Worm (Caenorhabditis elegans) whole organism, L1 larva: ENCODE measurements around the gene math-6.

ENCODE experiments used
- ama-1 ChIP-seq: fragments of 150-350 bp; optimal IDR thresholded peaks from 2 replicates; lab custom pipeline; 2014
- dpl-1 ChIP-seq, 3 experiments: fragments of 150-350 bp in 2 of 3; sonication (generic microtip) in 1 of 3; optimal IDR thresholded peaks; 2 replicates each; lab custom pipeline; 2014 to 2017; ENCODE audit warnings: missing biosample characterization in 3 of 3, missing genetic modification characterization in 3 of 3, missing genetic modification reagents in 3 of 3
- egl-27 ChIP-seq, 2 experiments: fragments of 150-350 bp in 1 of 2; sonication (generic microtip); optimal IDR thresholded peaks; 3 replicates each; lab custom pipeline; 2017 to 2018; ENCODE audit warnings: missing biosample characterization in 2 of 2, missing genetic modification characterization in 2 of 2, missing genetic modification reagents in 2 of 2
- fkh-10 ChIP-seq: sonication (generic microtip); optimal IDR thresholded peaks from 2 replicates; lab custom pipeline; 2017; ENCODE audit warnings: missing biosample characterization, missing genetic modification reagents, missing genetic modification characterization
- lin-13 ChIP-seq: fragments of 150-350 bp; optimal IDR thresholded peaks from 2 replicates; lab custom pipeline; 2014; ENCODE audit warnings: missing biosample characterization, missing genetic modification reagents, missing genetic modification characterization
- nhr-11 ChIP-seq: fragments of 150-350 bp; optimal IDR thresholded peaks from 2 replicates; lab custom pipeline; 2014; ENCODE audit warnings: missing biosample characterization, missing genetic modification characterization
- nhr-90 ChIP-seq: sonication (generic microtip); optimal IDR thresholded peaks from 2 replicates; lab custom pipeline; 2016; ENCODE audit warnings: mild to moderate bottlenecking, missing genetic modification characterization, missing compliant biosample characterization; ENCODE audit not compliant: poor library complexity
- tbx-2 ChIP-seq: sonication (generic microtip); optimal IDR thresholded peaks from 2 replicates; lab custom pipeline; 2016; ENCODE audit warnings: missing genetic modification characterization, missing compliant biosample characterization
- xbp-1 ChIP-seq: sonication (generic microtip); optimal IDR thresholded peaks from 2 replicates; lab custom pipeline; 2016; ENCODE audit warnings: missing genetic modification characterization, missing compliant biosample characterization
- zag-1 ChIP-seq: fragments of 150-350 bp; optimal IDR thresholded peaks from 2 replicates; lab custom pipeline; 2014; ENCODE audit warnings: missing biosample characterization, missing genetic modification characterization
- ztf-11 ChIP-seq, 2 experiments: sonication (generic microtip); optimal IDR thresholded peaks; 2 replicates each; lab custom pipeline; 2016 to 2017; ENCODE audit warnings: missing genetic modification characterization in 2 of 2, missing biosample characterization in 1 of 2, missing compliant biosample characterization in 1 of 2

- no peak for TF ChIP-seq ama-1 (lab: Kevin White, UChicago)
- no peak for TF ChIP-seq egl-27 (tag; optimal IDR thresholded peaks at IDR 0.05; lab: Kevin White, UChicago)
- TF ChIP-seq nhr-90 (tag; lab: Kevin White, UChicago): no peak
- no peak for TF ChIP-seq tbx-2 (tag; lab: Kevin White, UChicago)
- no peak for TF ChIP-seq zag-1 (tag; lab: Kevin White, UChicago)
- no peak for TF ChIP-seq ztf-11 (tag; optimal IDR thresholded peaks at IDR 0.05; lab: Kevin White, UChicago)
- TF ChIP-seq lin-13 (GFP tag; lab: Kevin White, UChicago): no peak
- no peak for TF ChIP-seq fkh-10 (GFP tag; lab: Kevin White, UChicago)
- no peak for TF ChIP-seq xbp-1 (tag; lab: Kevin White, UChicago)
- TF ChIP-seq nhr-11 (tag; lab: Kevin White, UChicago): no peak
- TF ChIP-seq dpl-1 (GFP tag; optimal IDR thresholded peaks at IDR 0.05; lab: Kevin White, UChicago): no peak
Measured at ce11 chrII:1848109-1848508, 36.4 kb downstream of the math-6 start, which contains the start of gene fbxb-97.
